Worm (Caenorhabditis elegans) whole organism, mixed stage, embryonic: ENCODE results near the gene T16G12.9.

ENCODE experiments used
- bed-3 ChIP-seq: fragments of 200-800 bp; sonication (Bioruptor generic); optimal IDR thresholded peaks from 3 replicates; lab custom pipeline; 2018; ENCODE audit warnings: mild to moderate bottlenecking, missing genetic modification characterization, moderate library complexity, missing compliant biosample characterization
- blmp-1 ChIP-seq: fragments of 150-350 bp; optimal IDR thresholded peaks from 2 replicates; lab custom pipeline; 2014; ENCODE audit warnings: missing biosample characterization, missing genetic modification characterization
- ceh-39 ChIP-seq: fragments of 150-350 bp; optimal IDR thresholded peaks from 2 replicates; lab custom pipeline; 2014; ENCODE audit warnings: missing biosample characterization, missing genetic modification characterization
- ceh-43 ChIP-seq: fragments of 200-800 bp; sonication (Bioruptor generic); optimal IDR thresholded peaks from 2 replicates; lab custom pipeline; 2018; ENCODE audit warnings: mild to moderate bottlenecking, missing genetic modification characterization, moderate library complexity, missing compliant biosample characterization
- ceh-83 ChIP-seq: fragments of 200-800 bp; sonication (Bioruptor generic); optimal IDR thresholded peaks from 2 replicates; lab custom pipeline; 2018; ENCODE audit warnings: mild to moderate bottlenecking, missing genetic modification characterization, missing compliant biosample characterization
- cnd-1 ChIP-seq: fragments of 200-800 bp; sonication (Bioruptor generic); optimal IDR thresholded peaks from 2 replicates; lab custom pipeline; 2018; ENCODE audit warnings: mild to moderate bottlenecking, missing genetic modification characterization, missing compliant biosample characterization
- drap-1 ChIP-seq: fragments of 200-800 bp; sonication (Bioruptor generic); optimal IDR thresholded peaks from 3 replicates; lab custom pipeline; 2018; ENCODE audit warnings: mild to moderate bottlenecking, missing genetic modification characterization, missing compliant biosample characterization
- elt-1 ChIP-seq: sonication (generic microtip); optimal IDR thresholded peaks from 2 replicates; lab custom pipeline; 2017; ENCODE audit warnings: missing genetic modification characterization, mild to moderate bottlenecking, missing compliant biosample characterization, antibody characterized with exemption, moderate library complexity, borderline replicate concordance; ENCODE audit not compliant: insufficient read depth
- elt-3 ChIP-seq: fragments of 150-350 bp; optimal IDR thresholded peaks from 2 replicates; lab custom pipeline; 2014; ENCODE audit warnings: missing biosample characterization, missing genetic modification characterization
- flh-1 ChIP-seq: fragments of 200-800 bp; sonication (Bioruptor generic); optimal IDR thresholded peaks from 2 replicates; lab custom pipeline; 2018; ENCODE audit warnings: mild to moderate bottlenecking, missing genetic modification characterization, moderate library complexity, missing compliant biosample characterization
- ham-2 ChIP-seq: fragments of 200-800 bp; sonication (Bioruptor generic); optimal IDR thresholded peaks from 2 replicates; lab custom pipeline; 2018; ENCODE audit warnings: mild to moderate bottlenecking, missing genetic modification characterization, missing compliant biosample characterization
- hlh-1 ChIP-seq: fragments of 150-350 bp; optimal IDR thresholded peaks from 2 replicates; lab custom pipeline; 2014; ENCODE audit warnings: missing biosample characterization, missing genetic modification reagents, missing genetic modification characterization
- lin-13 ChIP-seq: fragments of 150-350 bp; optimal IDR thresholded peaks from 2 replicates; lab custom pipeline; 2014; ENCODE audit warnings: missing biosample characterization, missing genetic modification characterization
- lin-32 ChIP-seq: fragments of 200-800 bp; sonication (Bioruptor generic); optimal IDR thresholded peaks from 2 replicates; lab custom pipeline; 2018; ENCODE audit warnings: mild to moderate bottlenecking, missing genetic modification characterization, missing compliant biosample characterization
- lsy-2 ChIP-seq: fragments of 150-350 bp; optimal IDR thresholded peaks from 2 replicates; lab custom pipeline; 2014; ENCODE audit warnings: missing biosample characterization, missing genetic modification characterization
- mab-5 ChIP-seq: fragments of 150-350 bp; optimal IDR thresholded peaks from 2 replicates; lab custom pipeline; 2014; ENCODE audit warnings: missing biosample characterization, missing genetic modification characterization
- mep-1 ChIP-seq: fragments of 150-350 bp; optimal IDR thresholded peaks from 2 replicates; lab custom pipeline; 2017; ENCODE audit warnings: missing biosample characterization, missing genetic modification reagents, missing genetic modification characterization, inconsistent platforms
- mls-2 ChIP-seq: sonication (generic microtip); optimal IDR thresholded peaks from 2 replicates; lab custom pipeline; 2016; ENCODE audit warnings: mild to moderate bottlenecking, missing genetic modification characterization, moderate library complexity, missing compliant biosample characterization
- nhr-12 ChIP-seq: fragments of 150-350 bp; optimal IDR thresholded peaks from 2 replicates; lab custom pipeline; 2014; ENCODE audit warnings: missing biosample characterization, missing genetic modification characterization
- nhr-237 ChIP-seq: fragments of 150-350 bp; optimal IDR thresholded peaks from 2 replicates; lab custom pipeline; 2014; ENCODE audit warnings: missing biosample characterization, missing genetic modification characterization
- nhr-76 ChIP-seq: sonication (generic microtip); optimal IDR thresholded peaks from 2 replicates; lab custom pipeline; 2017; ENCODE audit warnings: missing biosample characterization, missing genetic modification characterization
- pha-4 ChIP-seq: fragments of 150-350 bp; optimal IDR thresholded peaks from 2 replicates; lab custom pipeline; 2018; ENCODE audit warnings: missing biosample characterization, missing genetic modification reagents, missing genetic modification characterization
- sem-2 ChIP-seq: fragments of 200-800 bp; sonication (Bioruptor generic); optimal IDR thresholded peaks from 2 replicates; lab custom pipeline; 2018; ENCODE audit warnings: mild to moderate bottlenecking, missing genetic modification characterization, missing compliant biosample characterization
- snpc-4 ChIP-seq: fragments of 150-350 bp; optimal IDR thresholded peaks from 2 replicates; lab custom pipeline; 2014; ENCODE audit warnings: missing biosample characterization, missing genetic modification characterization
- tbx-8 ChIP-seq: fragments of 200-800 bp; sonication (Bioruptor generic); optimal IDR thresholded peaks from 2 replicates; lab custom pipeline; 2018; ENCODE audit warnings: mild to moderate bottlenecking, missing genetic modification characterization, moderate library complexity, missing compliant biosample characterization
- unc-120 ChIP-seq: sonication (generic microtip); optimal IDR thresholded peaks from 2 replicates; lab custom pipeline; 2017; ENCODE audit warnings: missing genetic modification characterization, missing compliant biosample characterization; ENCODE audit not compliant: poor library complexity, severe bottlenecking
- unc-39 ChIP-seq: fragments of 150-350 bp; optimal IDR thresholded peaks from 2 replicates; lab custom pipeline; 2014; ENCODE audit warnings: missing biosample characterization, missing genetic modification characterization
- zip-8 ChIP-seq: fragments of 150-350 bp; optimal IDR thresholded peaks from 2 replicates; lab custom pipeline; 2014; ENCODE audit warnings: missing biosample characterization, missing genetic modification characterization
- ztf-11 ChIP-seq: fragments of 150-350 bp; optimal IDR thresholded peaks from 2 replicates; lab custom pipeline; 2014; ENCODE audit warnings: missing biosample characterization, missing genetic modification characterization

Gene T16G12.9

DNA sequence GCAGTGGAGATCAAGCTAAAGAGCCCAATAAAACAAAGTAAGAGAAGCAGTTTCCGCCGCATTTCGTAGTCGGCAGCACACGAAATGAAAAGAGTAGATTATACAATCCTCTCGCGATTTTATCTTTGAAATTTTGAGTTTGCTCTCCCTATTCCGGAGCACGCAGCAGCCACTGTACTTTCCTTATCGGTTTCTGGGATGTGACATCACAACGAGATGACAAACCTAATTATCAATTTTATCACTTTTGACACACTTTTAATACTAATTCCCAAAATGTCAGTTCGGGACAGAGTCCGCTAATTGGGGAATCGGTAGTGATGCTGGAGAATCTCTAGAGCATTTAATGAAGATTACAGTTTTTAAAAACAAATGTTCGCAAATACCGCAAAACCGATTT, 28.4 kb downstream of the T16G12.9 start, which contains the start of gene T16G12.1:
Gene T16G12.1 (minus strand): TSS at position 176 of the 400 bp plus-strand sequence.
- no peak for TF ChIP-seq hlh-1 (tag; lab: Kevin White, UChicago)
- no peak for TF ChIP-seq unc-120
- TF ChIP-seq lin-32 (GFP tag; lab: Kevin White, UChicago), result no peak
- TF ChIP-seq lin-13 (tag; lab: Kevin White, UChicago), result no peak
- no peak for TF ChIP-seq tbx-8 (GFP tag; lab: Kevin White, UChicago)
- no peak for TF ChIP-seq drap-1 (GFP tag; lab: Kevin White, UChicago)
- no peak for TF ChIP-seq ztf-11 (tag; lab: Kevin White, UChicago)
- TF ChIP-seq elt-1, result no peak
- TF ChIP-seq cnd-1 (tag; lab: Kevin White, UChicago), result no peak
- TF ChIP-seq blmp-1 (tag; lab: Kevin White, UChicago), result no peak
- TF ChIP-seq mab-5 (tag; lab: Kevin White, UChicago), result no peak
- TF ChIP-seq flh-1 (GFP tag; lab: Kevin White, UChicago), result no peak
- no peak for TF ChIP-seq unc-39 (tag; lab: Kevin White, UChicago)
- TF ChIP-seq bed-3 (GFP tag; lab: Kevin White, UChicago), result no peak
- TF ChIP-seq lsy-2, result no peak
- TF ChIP-seq ceh-39 (tag; lab: Kevin White, UChicago), result no peak

DNA sequence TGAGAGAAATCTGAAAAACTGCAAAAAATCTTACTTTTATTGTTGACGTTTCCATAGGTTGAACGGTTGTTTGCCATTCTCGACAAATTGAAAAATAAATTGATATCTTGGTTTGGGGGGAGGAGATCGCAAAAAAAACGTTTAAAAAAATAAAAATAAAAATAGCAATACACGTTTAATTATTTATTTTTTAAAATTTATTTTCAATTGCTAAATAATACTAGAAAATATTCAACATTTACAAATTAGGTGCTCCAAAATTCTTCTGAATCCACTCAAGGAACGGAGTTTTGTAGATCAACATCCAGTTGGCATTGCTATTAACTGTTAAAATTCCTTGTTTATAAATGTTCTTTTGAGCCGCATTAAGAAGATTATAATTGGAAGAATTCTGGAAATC, 38.0 kb downstream of the T16G12.9 start, which contains the start of gene T16G12.7:
Gene T16G12.7 (minus strand): TSS at position 101 of the 400 bp plus-strand sequence.
- no peak for TF ChIP-seq drap-1 (GFP tag; lab: Kevin White, UChicago)
- TF ChIP-seq unc-39 (tag; lab: Kevin White, UChicago), result no peak
- no peak for TF ChIP-seq ceh-39 (tag; lab: Kevin White, UChicago)
- no peak for TF ChIP-seq elt-3 (tag; lab: Kevin White, UChicago)
- TF ChIP-seq elt-1, result no peak
- no peak for TF ChIP-seq snpc-4 (tag; lab: Kevin White, UChicago)
- TF ChIP-seq ztf-11 (tag; lab: Kevin White, UChicago), result no peak
- no peak for TF ChIP-seq bed-3 (GFP tag; lab: Kevin White, UChicago)

DNA sequence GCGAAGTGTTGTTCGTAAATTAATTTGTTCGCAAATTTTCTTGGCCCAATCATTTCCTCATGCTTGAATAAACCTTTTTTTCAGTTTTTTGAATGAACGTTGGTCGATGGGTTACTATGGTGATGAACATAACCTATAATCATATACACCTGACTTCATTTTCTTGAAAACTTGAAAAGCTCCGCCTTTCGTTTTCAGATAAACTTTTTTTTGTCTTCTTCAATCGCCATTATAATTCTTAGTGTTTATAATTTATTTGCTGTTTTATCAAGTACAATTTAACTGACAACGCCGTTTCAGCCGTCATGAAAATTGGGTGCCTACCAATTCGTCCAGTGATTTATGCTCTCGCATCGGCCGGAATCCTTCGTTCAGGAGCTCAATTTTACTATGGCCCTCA, 40.9 kb downstream of the T16G12.9 start, which contains the start of gene M04D8.7:
Gene M04D8.7 (plus strand): TSS at position 301 of the 400 bp plus-strand sequence.
- TF ChIP-seq ceh-83 (no peak), drap-1 (GFP tag; lab: Kevin White, UChicago) (no peak), lsy-2 (no peak), bed-3 (GFP tag; lab: Kevin White, UChicago) (no peak), nhr-76 (tag; lab: Kevin White, UChicago) (no peak), ztf-11 (tag; lab: Kevin White, UChicago) (no peak), elt-3 (tag; lab: Kevin White, UChicago) (no peak), ceh-43 (no peak), hlh-1 (tag; lab: Kevin White, UChicago) (no peak), pha-4 (no peak), tbx-8 (GFP tag; lab: Kevin White, UChicago) (no peak), nhr-12 (tag; lab: Kevin White, UChicago) (no peak), elt-1 (no peak), mls-2 (tag; lab: Kevin White, UChicago) (no peak), ham-2 (GFP tag; lab: Kevin White, UChicago) (no peak), nhr-237 (tag; lab: Kevin White, UChicago) (no peak)

DNA sequence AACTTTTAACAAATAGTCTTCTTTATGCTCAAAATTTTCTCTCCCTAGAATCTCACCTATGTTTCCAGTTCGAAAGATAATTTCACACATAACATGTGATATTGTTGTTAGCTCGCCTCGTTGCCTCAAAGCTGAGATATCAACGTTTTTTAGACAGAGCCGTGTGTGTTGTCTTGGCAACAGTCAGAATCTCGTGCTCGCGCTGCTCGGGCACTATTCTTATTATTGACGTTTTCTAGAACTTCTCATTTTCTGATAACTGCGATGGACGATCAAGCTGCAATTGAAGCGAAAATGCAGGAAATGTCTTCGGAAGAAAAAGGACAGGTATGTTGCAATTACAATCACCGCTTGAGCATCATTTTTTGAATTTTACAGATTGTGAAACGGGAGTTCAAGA, 42.3 kb downstream of the T16G12.9 start, which contains the start of gene xbx-3:
Gene xbx-3 (plus strand): TSS at position 163 of the 400 bp plus-strand sequence.
- TF ChIP-seq ham-2 (GFP tag; lab: Kevin White, UChicago), result no peak
- TF ChIP-seq ceh-43, result no peak
- TF ChIP-seq nhr-12 (tag; lab: Kevin White, UChicago), result no peak
- TF ChIP-seq zip-8 (tag; lab: Kevin White, UChicago), result no peak
- TF ChIP-seq cnd-1 (tag; lab: Kevin White, UChicago), result no peak
- TF ChIP-seq mab-5 (tag; lab: Kevin White, UChicago), result no peak
- no peak for TF ChIP-seq lsy-2
- no peak for TF ChIP-seq lin-32 (GFP tag; lab: Kevin White, UChicago)
- no peak for TF ChIP-seq lin-13 (tag; lab: Kevin White, UChicago)
- no peak for TF ChIP-seq elt-3 (tag; lab: Kevin White, UChicago)
- no peak for TF ChIP-seq hlh-1 (tag; lab: Kevin White, UChicago)
- TF ChIP-seq pha-4, result no peak
- no peak for TF ChIP-seq sem-2 (GFP tag; lab: Kevin White, UChicago)
- no peak for TF ChIP-seq ceh-39 (tag; lab: Kevin White, UChicago)
- TF ChIP-seq, all 35 proteins: peak for 0

DNA sequence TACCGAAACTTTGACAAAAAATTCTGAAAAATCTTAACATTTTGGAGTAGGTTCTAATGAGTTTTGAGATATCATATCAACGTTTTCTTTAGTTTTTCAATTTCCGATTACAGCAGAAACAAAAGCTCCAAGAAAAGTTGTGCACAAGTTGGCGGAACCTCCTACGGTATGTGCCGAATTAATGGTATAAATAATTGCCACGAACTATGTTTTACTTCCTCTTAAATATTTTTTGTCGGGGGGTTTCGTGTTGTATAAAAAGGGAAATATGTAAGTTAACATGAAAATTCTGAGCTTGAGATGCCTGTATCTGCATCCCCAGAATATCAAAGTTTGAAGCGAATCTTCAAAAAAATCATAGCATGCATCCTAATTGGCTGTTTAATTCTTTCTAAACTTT, 44.2 kb downstream of the T16G12.9 start, which contains the start of gene M04D8.8:
Gene M04D8.8 (plus strand): TSS at position 301 of the 400 bp plus-strand sequence.
- TF ChIP-seq mep-1 (no peak), tbx-8 (GFP tag; lab: Kevin White, UChicago) (no peak), zip-8 (tag; lab: Kevin White, UChicago) (no peak)
